Worm (Caenorhabditis elegans) whole organism, dauer: ENCODE measurements around the gene C44B7.7.
"Not testable (repeated sequence)": the region's sequence is repeated elsewhere in the genome, so short reads cannot be mapped to it uniquely, and the experiment has no call there.

Experiments used
- unc-62 ChIP-seq: sonication (generic microtip); optimal IDR thresholded peaks from 2 replicates; lab custom pipeline; 2017; ENCODE audit warnings: missing biosample characterization, missing genetic modification reagents, missing genetic modification characterization

The C44B7.7 gene

ce11 chrII:6880067-6880466 is at the start of gene C44B7.7:
TSS of gene C44B7.7 (minus strand) at chrII:6880167.
- no peak for TF ChIP-seq unc-62 (GFP tag; lab: Kevin White, UChicago)

DNA sequence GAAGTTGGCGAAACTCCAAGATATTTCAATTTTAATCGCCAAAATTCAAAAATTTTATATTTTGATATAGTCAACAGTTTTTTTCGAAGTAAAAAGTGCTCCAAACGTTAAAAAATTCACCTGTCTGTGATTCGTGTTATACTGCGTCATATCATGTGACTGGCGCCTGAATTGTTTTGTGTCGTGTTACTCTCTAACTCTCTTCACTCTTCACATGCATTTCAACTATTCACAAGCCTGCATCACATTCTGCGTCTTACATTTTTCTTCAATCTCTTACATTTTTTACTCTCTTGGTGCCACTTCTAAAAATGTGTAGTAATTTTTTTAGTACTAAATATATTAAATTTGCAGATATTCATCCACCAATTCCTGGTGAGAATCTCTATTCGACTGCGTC is 48.4 kb upstream of the C44B7.7 start, which contains the start of gene flcn-1:
flcn-1 (plus strand) TSS at position 348 of the 400 bp plus-strand sequence.
- no peak for TF ChIP-seq unc-62 (GFP tag; lab: Kevin White, UChicago)

DNA sequence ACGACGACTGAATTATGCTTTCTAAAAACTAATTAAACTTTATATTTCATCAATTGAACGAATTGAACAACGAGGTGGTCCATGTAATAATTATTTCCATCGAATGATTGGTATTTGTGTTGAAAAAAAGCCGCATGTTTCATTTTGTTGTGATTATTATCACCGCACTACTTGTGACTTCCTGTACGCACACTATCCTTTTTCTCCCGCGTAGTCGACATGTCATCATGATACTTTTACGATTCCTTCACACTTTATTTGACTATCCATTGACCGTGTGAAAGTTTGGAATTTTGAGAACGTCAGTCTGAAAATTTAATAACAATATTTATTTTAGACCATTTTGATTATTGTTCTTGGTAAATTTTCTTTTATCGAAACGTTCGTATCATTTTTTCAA is 47.6 kb upstream of the C44B7.7 start, which contains the start of gene F22D3.4:
F22D3.4 (minus strand) TSS at position 1 of the 400 bp plus-strand sequence.
- TF ChIP-seq unc-62 (GFP tag; lab: Kevin White, UChicago), result no peak

DNA sequence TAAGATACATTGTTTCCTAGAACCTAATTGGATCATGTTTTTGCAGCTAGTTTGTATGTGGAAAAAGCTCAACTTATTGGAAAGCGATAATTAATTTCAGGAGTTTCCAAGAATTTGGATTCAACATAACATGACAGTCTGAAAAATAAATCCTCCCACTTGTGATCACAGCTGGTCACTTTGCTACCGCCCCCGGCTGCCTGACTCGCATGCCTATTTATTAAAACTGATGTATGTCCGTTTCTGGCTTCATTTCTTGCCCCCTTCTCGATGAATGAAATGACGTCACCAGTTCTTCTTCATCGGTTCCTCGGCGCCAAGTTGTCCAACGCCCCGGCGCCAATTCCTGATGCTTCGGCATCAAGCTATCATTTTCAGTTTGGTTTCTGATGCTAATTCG is 47.1 kb upstream of the C44B7.7 start:
- no peak for TF ChIP-seq unc-62 (GFP tag; lab: Kevin White, UChicago)

- TF ChIP-seq unc-62 (GFP tag; lab: Kevin White, UChicago), result no peak
Observed at ce11 chrII:6926488-6926887, 46.5 kb upstream of the C44B7.7 start.

DNA sequence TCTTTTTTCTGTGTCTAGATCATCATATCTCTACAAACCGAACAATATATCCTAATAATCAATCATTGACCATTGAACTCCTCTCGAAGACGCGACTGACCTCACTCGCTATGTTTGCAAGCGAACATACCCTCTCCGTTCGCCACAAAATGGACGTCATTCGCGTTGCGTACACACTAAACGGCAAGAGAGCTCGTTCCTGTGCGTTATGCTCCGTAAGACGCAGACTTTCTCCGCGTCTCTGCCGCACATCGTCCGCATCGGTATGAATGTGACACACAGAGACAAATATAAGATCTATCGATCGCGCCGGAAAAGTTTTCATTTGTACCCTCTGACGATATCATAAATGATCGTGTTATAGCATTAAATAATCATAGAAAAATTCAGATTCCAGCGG is 46.1 kb upstream of the C44B7.7 start:
- no peak for TF ChIP-seq unc-62 (GFP tag; lab: Kevin White, UChicago)

- TF ChIP-seq unc-62 (GFP tag; lab: Kevin White, UChicago), result no peak
Observed at ce11 chrII:6923792-6924191, 43.8 kb upstream of the C44B7.7 start.

ce11 chrII:6919363-6919851 is 39.4 kb upstream of the C44B7.7 start, which contains the start of gene B0252.1:
TSS of gene B0252.1 (plus strand) at chrII:6919680.
- TF ChIP-seq unc-62 (GFP tag; lab: Kevin White, UChicago), result no peak

- TF ChIP-seq unc-62 (GFP tag; lab: Kevin White, UChicago), result no peak
Observed at ce11 chrII:6918862-6919261, 38.9 kb upstream of the C44B7.7 start, which contains the start of gene B0252.5. TSS of gene B0252.5 (minus strand) at chrII:6918878.

- no peak for TF ChIP-seq unc-62 (GFP tag; lab: Kevin White, UChicago)
Observed at ce11 chrII:6917710-6918109, 37.7 kb upstream of the C44B7.7 start, which contains the start of gene B0252.11. TSS of gene B0252.11 (minus strand) at chrII:6917810.

ce11 chrII:6915875-6916274 is 35.9 kb upstream of the C44B7.7 start, which contains the start of gene B0252.8:
TSS of gene B0252.8 (plus strand) at chrII:6916166.
- TF ChIP-seq unc-62 (GFP tag; lab: Kevin White, UChicago), result no peak

ce11 chrII:6913309-6913708 is 33.3 kb upstream of the C44B7.7 start, which contains the start of gene cyn-10:
TSS of gene cyn-10 (minus strand) at chrII:6913365.
- no peak for TF ChIP-seq unc-62 (GFP tag; lab: Kevin White, UChicago)

- no peak for TF ChIP-seq unc-62 (GFP tag; lab: Kevin White, UChicago)
Observed at ce11 chrII:6909568-6910122, 29.7 kb upstream of the C44B7.7 start, which contains the start of gene asm-1. TSS of gene asm-1 (plus strand) at chrII:6910072.

DNA sequence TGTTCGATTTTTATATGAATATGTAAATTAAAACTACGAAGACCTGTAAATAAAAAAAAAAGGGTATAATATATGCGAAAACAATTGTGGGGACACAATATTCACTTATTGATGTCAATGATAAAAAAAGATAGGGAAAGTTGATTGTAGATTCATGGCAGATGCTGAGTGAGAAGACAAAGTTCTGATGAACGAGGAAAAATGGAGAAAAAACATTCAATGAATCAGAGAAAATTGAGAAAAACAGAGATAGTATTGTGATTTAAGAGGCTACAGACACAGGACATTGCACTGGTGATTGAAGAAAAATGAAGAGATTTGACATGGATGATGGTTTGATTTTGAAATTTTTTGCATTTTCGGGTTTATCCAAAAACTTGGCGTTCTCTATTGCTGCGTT is 28.7 kb upstream of the C44B7.7 start:
- TF ChIP-seq unc-62 (GFP tag; lab: Kevin White, UChicago), result no peak

DNA sequence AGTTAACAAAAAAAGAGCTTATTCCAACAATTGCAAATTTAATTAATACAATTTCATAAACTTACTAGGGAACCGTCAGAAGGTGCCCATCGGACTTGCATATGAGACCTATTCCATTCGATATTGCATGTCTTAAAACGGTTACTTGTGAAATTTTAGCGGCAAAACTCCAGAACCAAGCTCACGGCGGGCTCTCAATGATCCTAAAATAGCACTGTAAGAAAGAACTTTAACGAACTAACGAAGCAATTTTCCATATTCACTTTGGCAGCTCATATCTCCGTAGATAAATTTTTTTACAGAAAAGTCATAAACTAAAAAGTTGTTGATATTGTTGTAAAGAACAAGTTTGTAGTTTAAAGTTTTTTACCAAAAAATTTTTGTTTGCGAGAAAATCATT is 27.7 kb upstream of the C44B7.7 start, which contains the start of gene B0252.3:
B0252.3 (minus strand) TSS at position 101 of the 400 bp plus-strand sequence.
- TF ChIP-seq unc-62 (GFP tag; lab: Kevin White, UChicago), result not testable (repeated sequence)

- TF ChIP-seq unc-62 (GFP tag; lab: Kevin White, UChicago), result no peak
Observed at ce11 chrII:6901795-6902194, 21.8 kb upstream of the C44B7.7 start, which contains the start of gene psmd-9. TSS of gene psmd-9 (plus strand) at chrII:6902095.

DNA sequence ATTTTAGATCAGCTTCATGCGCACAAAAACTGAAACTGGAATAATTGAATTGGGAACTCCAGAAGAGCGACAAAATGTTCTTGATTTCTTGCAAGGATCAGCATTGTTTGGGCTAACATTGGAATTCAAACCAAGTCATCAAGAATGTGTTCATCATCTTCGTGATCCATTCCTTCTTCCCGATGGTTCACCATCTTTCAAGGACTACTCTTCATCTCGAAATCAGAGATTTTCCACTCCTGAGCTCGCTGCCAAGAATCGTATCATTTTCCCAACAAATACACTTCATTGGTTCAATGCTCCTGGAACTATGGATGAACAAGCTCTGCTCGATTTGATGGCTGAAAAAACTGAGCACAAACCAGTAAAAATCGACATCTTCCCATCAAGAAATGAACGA is 20.7 kb upstream of the C44B7.7 start:
- no peak for TF ChIP-seq unc-62 (GFP tag; lab: Kevin White, UChicago)
